Worm (Caenorhabditis elegans) whole organism, early embryonic: Measurements from ENCODE around the gene K08D9.4.

Experiments used
- aly-1 ChIP-seq: sonication (generic microtip); optimal IDR thresholded peaks from 2 replicates; lab custom pipeline; 2016; ENCODE audit warnings: missing genetic modification characterization, missing compliant biosample characterization
- ama-1 ChIP-seq: fragments of 150-350 bp; optimal IDR thresholded peaks from 2 replicates; lab custom pipeline; 2014
- ets-7 ChIP-seq: sonication (generic microtip); optimal IDR thresholded peaks from 2 replicates; lab custom pipeline; 2016; ENCODE audit warnings: missing genotype, missing genetic modification characterization, missing compliant biosample characterization
- flt-1 ChIP-seq: fragments of 200-800 bp; sonication (Bioruptor generic); IDR thresholded peaks from 2 replicates; pipeline ENCODE4 v1.3.6; 2022; ENCODE audit warnings: missing genetic modification characterization, missing compliant biosample characterization
- hmbx-1 ChIP-seq: sonication (generic microtip); optimal IDR thresholded peaks from 2 replicates; lab custom pipeline; 2016; ENCODE audit warnings: mild to moderate bottlenecking, missing genetic modification characterization, missing compliant biosample characterization
- pes-1 ChIP-seq: fragments of 200-800 bp; sonication (Bioruptor generic); IDR thresholded peaks from 2 replicates; pipeline ENCODE4 v1.3.6; 2022; ENCODE audit warnings: missing genetic modification reagents, missing genetic modification characterization, missing compliant biosample characterization
- scrt-1 ChIP-seq: fragments of 200-800 bp; sonication (Bioruptor generic); IDR thresholded peaks from 2 replicates; pipeline ENCODE4 v1.3.6; 2022; ENCODE audit warnings: missing genetic modification characterization, missing compliant biosample characterization
- tra-4 ChIP-seq: sonication (generic microtip); optimal IDR thresholded peaks from 2 replicates; lab custom pipeline; 2017; ENCODE audit warnings: missing genetic modification characterization, missing compliant biosample characterization

- no peak for TF ChIP-seq flt-1 (GFP tag; lab: Robert Waterston, UW)
- no peak for TF ChIP-seq ama-1 (lab: Kevin White, UChicago)
- no peak for TF ChIP-seq aly-1 (tag; lab: Kevin White, UChicago)
- no peak for TF ChIP-seq ets-7 (tag; lab: Kevin White, UChicago)
- TF ChIP-seq hmbx-1 (tag; lab: Kevin White, UChicago), result no peak
- no peak for TF ChIP-seq pes-1 (GFP tag; lab: Robert Waterston, UW)
- no peak for TF ChIP-seq tra-4
- no peak for TF ChIP-seq scrt-1 (GFP tag; lab: Robert Waterston, UW)
Measured at ce11 chrV:3241175-3241574, 41.0 kb upstream of the K08D9.4 start, which contains the start of gene srj-11.
